Worm (Caenorhabditis elegans): ENCODE data around the gene T13B5.9.

- no peak for TF ChIP-seq che-1 (tag; optimal IDR thresholded peaks at IDR 0.05)
- TF ChIP-seq hlh-6 (tag; optimal IDR thresholded peaks at IDR 0.05): no peak
- no peak for TF ChIP-seq nfya-1 (tag; optimal IDR thresholded peaks at IDR 0.05)
- no peak for TF ChIP-seq ama-1 (optimal IDR thresholded peaks at IDR 0.05)
- no peak for TF ChIP-seq ceh-2 (tag; optimal IDR thresholded peaks at IDR 0.05)
- no peak for TF ChIP-seq pag-3 (tag; optimal IDR thresholded peaks at IDR 0.05; ENCODE audit: borderline replicate concordance)
- TF ChIP-seq ceh-31 (tag; optimal IDR thresholded peaks at IDR 0.05): no peak
- no peak for TF ChIP-seq nhr-11 (tag; optimal IDR thresholded peaks at IDR 0.05)
- no peak for TF ChIP-seq dve-1 (tag; optimal IDR thresholded peaks at IDR 0.05)
- TF ChIP-seq ceh-18 (tag; optimal IDR thresholded peaks at IDR 0.05): no peak
- TF ChIP-seq syd-9 (tag; optimal IDR thresholded peaks at IDR 0.05): no peak
- no peak for TF ChIP-seq F13H6.1 (tag; optimal IDR thresholded peaks at IDR 0.05)
Measured at ce11 chrII:1103484-1104100, 717 bp downstream of the T13B5.9 start.

Measured in whole organism, late embryonic.